Worm (Caenorhabditis elegans) whole organism, late embryonic: Measurements from ENCODE around the gene srlf-10.

Source experiments
- C08G9.2 ChIP-seq: sonication (generic microtip); optimal IDR thresholded peaks from 2 replicates; lab custom pipeline; 2016; ENCODE audit warnings: mild to moderate bottlenecking, missing genetic modification characterization, moderate library complexity, missing compliant biosample characterization
- C38D4.7 ChIP-seq: fragments of 200-800 bp; sonication (Bioruptor generic); optimal IDR thresholded peaks from 2 replicates; lab custom pipeline; 2018; ENCODE audit warnings: mild to moderate bottlenecking, missing genetic modification characterization, moderate library complexity, missing compliant biosample characterization
- F13H6.1 ChIP-seq: sonication (generic microtip); optimal IDR thresholded peaks from 2 replicates; lab custom pipeline; 2016; ENCODE audit warnings: missing genetic modification characterization, missing compliant biosample characterization
- K09A11.1 ChIP-seq: sonication (generic microtip); optimal IDR thresholded peaks from 2 replicates; lab custom pipeline; 2017; ENCODE audit warnings: antibody characterized with exemption, mild to moderate bottlenecking, missing genetic modification characterization, missing compliant biosample characterization; ENCODE audit not compliant: insufficient read depth
- ahr-1 ChIP-seq: sonication (generic microtip); optimal IDR thresholded peaks from 2 replicates; lab custom pipeline; 2016; ENCODE audit warnings: missing genetic modification characterization, missing compliant biosample characterization
- ceh-19 ChIP-seq: fragments of 200-800 bp; sonication (Bioruptor generic); optimal IDR thresholded peaks from 2 replicates; lab custom pipeline; 2018; ENCODE audit warnings: mild to moderate bottlenecking, missing genetic modification characterization, missing compliant biosample characterization
- ceh-2 ChIP-seq: sonication (generic microtip); optimal IDR thresholded peaks from 2 replicates; lab custom pipeline; 2016; ENCODE audit warnings: missing genotype, missing genetic modification characterization, missing compliant biosample characterization
- ceh-22 ChIP-seq: sonication (generic microtip); optimal IDR thresholded peaks from 2 replicates; lab custom pipeline; 2017; ENCODE audit warnings: missing biosample characterization, missing genetic modification characterization
- ceh-30 ChIP-seq: fragments of 150-350 bp; optimal IDR thresholded peaks from 2 replicates; lab custom pipeline; 2014; ENCODE audit warnings: missing biosample characterization, missing genetic modification characterization
- ceh-31 ChIP-seq: sonication (generic microtip); optimal IDR thresholded peaks from 2 replicates; lab custom pipeline; 2016; ENCODE audit warnings: missing genetic modification characterization, missing compliant biosample characterization
- ceh-34 ChIP-seq: sonication (generic microtip); optimal IDR thresholded peaks from 2 replicates; lab custom pipeline; 2016; ENCODE audit warnings: mild to moderate bottlenecking, missing genetic modification characterization, missing compliant biosample characterization
- ceh-48 ChIP-seq: sonication (generic microtip); optimal IDR thresholded peaks from 2 replicates; lab custom pipeline; 2016; ENCODE audit warnings: missing genetic modification characterization, inconsistent platforms, missing compliant biosample characterization
- che-1 ChIP-seq: sonication (generic microtip); optimal IDR thresholded peaks from 2 replicates; lab custom pipeline; 2016; ENCODE audit warnings: mild to moderate bottlenecking, missing genetic modification characterization, missing compliant biosample characterization
- dmd-4 ChIP-seq: sonication (generic microtip); optimal IDR thresholded peaks from 2 replicates; lab custom pipeline; 2016; ENCODE audit warnings: borderline replicate concordance, missing genetic modification characterization, missing compliant biosample characterization
- elt-2 ChIP-seq: sonication (generic microtip); optimal IDR thresholded peaks from 2 replicates; lab custom pipeline; 2016; ENCODE audit warnings: missing genetic modification reagents, missing genetic modification characterization, missing compliant biosample characterization
- elt-4 ChIP-seq: sonication (generic microtip); optimal IDR thresholded peaks from 2 replicates; lab custom pipeline; 2016; ENCODE audit warnings: missing genetic modification characterization, missing compliant biosample characterization
- ets-4 ChIP-seq: sonication (generic microtip); optimal IDR thresholded peaks from 2 replicates; lab custom pipeline; 2016; ENCODE audit warnings: missing genetic modification characterization, missing compliant biosample characterization
- eyg-1 ChIP-seq: sonication (generic microtip); optimal IDR thresholded peaks from 2 replicates; lab custom pipeline; 2016; ENCODE audit warnings: missing genotype, missing genetic modification characterization, missing compliant biosample characterization
- fax-1 ChIP-seq: sonication (generic microtip); optimal IDR thresholded peaks from 2 replicates; lab custom pipeline; 2016; ENCODE audit warnings: missing genotype, missing genetic modification characterization, missing compliant biosample characterization
- fkh-10 ChIP-seq: fragments of 150-350 bp; optimal IDR thresholded peaks from 2 replicates; lab custom pipeline; 2014; ENCODE audit warnings: missing biosample characterization, missing genetic modification reagents, missing genetic modification characterization
- fkh-6 ChIP-seq: sonication (generic microtip); optimal IDR thresholded peaks from 2 replicates; lab custom pipeline; 2016; ENCODE audit warnings: missing genetic modification characterization, missing compliant biosample characterization
- gmeb-2 ChIP-seq: sonication (generic microtip); optimal IDR thresholded peaks from 2 replicates; lab custom pipeline; 2016; ENCODE audit warnings: missing genetic modification characterization, inconsistent platforms, missing compliant biosample characterization
- hlh-13 ChIP-seq: fragments of 200-800 bp; sonication (Bioruptor generic); optimal IDR thresholded peaks from 2 replicates; lab custom pipeline; 2018; ENCODE audit warnings: mild to moderate bottlenecking, missing genetic modification characterization, missing compliant biosample characterization
- hlh-15 ChIP-seq: sonication (generic microtip); optimal IDR thresholded peaks from 2 replicates; lab custom pipeline; 2016; ENCODE audit warnings: missing genetic modification characterization, missing compliant biosample characterization
- hlh-30 ChIP-seq: sonication (generic microtip); optimal IDR thresholded peaks from 2 replicates; lab custom pipeline; 2017; ENCODE audit warnings: antibody characterized with exemption, missing genetic modification characterization, missing compliant biosample characterization; ENCODE audit not compliant: insufficient read depth
- hlh-6 ChIP-seq: sonication (generic microtip); optimal IDR thresholded peaks from 2 replicates; lab custom pipeline; 2016; ENCODE audit warnings: missing genotype, missing genetic modification characterization, missing compliant biosample characterization
- lin-11 ChIP-seq: fragments of 200-800 bp; sonication (Bioruptor generic); optimal IDR thresholded peaks from 2 replicates; lab custom pipeline; 2018; ENCODE audit warnings: mild to moderate bottlenecking, missing genetic modification characterization, missing compliant biosample characterization
- npax-4 ChIP-seq: sonication (generic microtip); optimal IDR thresholded peaks from 2 replicates; lab custom pipeline; 2016; ENCODE audit warnings: missing genetic modification characterization, missing compliant biosample characterization
- pha-4 ChIP-seq: fragments of 150-350 bp; optimal IDR thresholded peaks from 2 replicates; lab custom pipeline; 2018; ENCODE audit warnings: missing biosample characterization, missing genetic modification reagents, missing genetic modification characterization
- pros-1 ChIP-seq: fragments of 150-350 bp; optimal IDR thresholded peaks from 2 replicates; lab custom pipeline; 2014; ENCODE audit warnings: missing biosample characterization, missing genetic modification reagents, missing genetic modification characterization
- rnt-1 ChIP-seq: sonication (generic microtip); optimal IDR thresholded peaks from 2 replicates; lab custom pipeline; 2016; ENCODE audit warnings: missing genetic modification characterization, missing compliant biosample characterization
- sox-4 ChIP-seq: sonication (generic microtip); optimal IDR thresholded peaks from 2 replicates; lab custom pipeline; 2017; ENCODE audit warnings: mild to moderate bottlenecking, missing genetic modification characterization, inconsistent platforms, missing compliant biosample characterization
- syd-9 ChIP-seq: sonication (generic microtip); optimal IDR thresholded peaks from 2 replicates; lab custom pipeline; 2016; ENCODE audit warnings: mild to moderate bottlenecking, missing genetic modification characterization, moderate library complexity, missing compliant biosample characterization
- tbx-2 ChIP-seq: sonication (generic microtip); optimal IDR thresholded peaks from 2 replicates; lab custom pipeline; 2016; ENCODE audit warnings: missing genetic modification characterization, missing compliant biosample characterization
- tbx-7 ChIP-seq: sonication (generic microtip); optimal IDR thresholded peaks from 2 replicates; lab custom pipeline; 2016; ENCODE audit warnings: missing genotype, missing genetic modification characterization, missing compliant biosample characterization
- unc-3 ChIP-seq, 2 experiments: fragments of 200-800 bp in 1 of 2; sonication (Bioruptor generic) in 1 of 2; sonication (generic microtip) in 1 of 2; conservative IDR thresholded peaks in 1 of 2; optimal IDR thresholded peaks in 1 of 2; 2 replicates each; pipeline versions ENCODE4 v1.3.6 to Lab custom; 2016 to 2022; ENCODE audit warnings: missing compliant biosample characterization in 2 of 2, missing genetic modification characterization in 2 of 2, missing genetic modification reagents in 1 of 2
- unc-42 ChIP-seq: sonication (generic microtip); optimal IDR thresholded peaks from 2 replicates; lab custom pipeline; 2016; ENCODE audit warnings: missing genotype, missing genetic modification characterization, missing compliant biosample characterization
- unc-55 ChIP-seq: sonication (generic microtip); optimal IDR thresholded peaks from 2 replicates; lab custom pipeline; 2017; ENCODE audit warnings: missing biosample characterization, missing genetic modification reagents, missing genetic modification characterization
- unc-86 ChIP-seq: sonication (generic microtip); optimal IDR thresholded peaks from 2 replicates; lab custom pipeline; 2016; ENCODE audit warnings: missing genetic modification characterization, missing compliant biosample characterization
- zip-5 ChIP-seq: sonication (generic microtip); optimal IDR thresholded peaks from 2 replicates; lab custom pipeline; 2016; ENCODE audit warnings: missing genetic modification characterization, missing compliant biosample characterization
- ztf-16 ChIP-seq: sonication (generic microtip); optimal IDR thresholded peaks from 2 replicates; lab custom pipeline; 2017; ENCODE audit warnings: missing genetic modification characterization, missing compliant biosample characterization

srlf-10 gene

ce11 chrIII:13418975-13419374, 17.0 kb downstream of the srlf-10 start:
- TF ChIP-seq unc-55 (GFP tag; lab: Kevin White, UChicago): no peak
- TF ChIP-seq tbx-2 (tag; lab: Kevin White, UChicago): no peak
- TF ChIP-seq syd-9: no peak
- TF ChIP-seq lin-11 (tag; lab: Kevin White, UChicago): no peak
- no peak for TF ChIP-seq C38D4.7 (GFP tag; lab: Kevin White, UChicago)
- no peak for TF ChIP-seq fkh-6
- TF ChIP-seq tbx-7 (tag; lab: Kevin White, UChicago): no peak
- TF ChIP-seq unc-3 (GFP tag; conservative IDR thresholded peaks at IDR 0.05; lab: Robert Waterston, UW): no peak
- no peak for TF ChIP-seq unc-3 (tag; optimal IDR thresholded peaks at IDR 0.05; lab: Kevin White, UChicago)
- no peak for TF ChIP-seq eyg-1 (tag; lab: Kevin White, UChicago)
- TF ChIP-seq che-1: no peak
- no peak for TF ChIP-seq zip-5 (tag; lab: Kevin White, UChicago)
- no peak for TF ChIP-seq fkh-10 (GFP tag; lab: Kevin White, UChicago)
- TF ChIP-seq ceh-19 (GFP tag; lab: Kevin White, UChicago): no peak
- no peak for TF ChIP-seq hlh-13 (GFP tag; lab: Kevin White, UChicago)
- no peak for TF ChIP-seq ceh-34 (tag; lab: Kevin White, UChicago)
- no peak for TF ChIP-seq ceh-22 (tag; lab: Kevin White, UChicago)
- no peak for TF ChIP-seq F13H6.1

ce11 chrIII:13423414-13423813, 21.4 kb downstream of the srlf-10 start, which contains the start of gene exo-1:
Gene exo-1 (plus strand): TSS chrIII:13423514.
- TF ChIP-seq elt-2 (tag; lab: Kevin White, UChicago) (peak; percentile 17), rnt-1 (tag; lab: Kevin White, UChicago) (peak; percentile 6), ceh-22 (tag; lab: Kevin White, UChicago) (no peak), pha-4 (tag; lab: Kevin White, UChicago) (no peak), F13H6.1 (no peak), dmd-4 (tag; lab: Kevin White, UChicago) (no peak), tbx-2 (tag; lab: Kevin White, UChicago) (peak; percentile 31), ceh-19 (GFP tag; lab: Kevin White, UChicago) (no peak), ets-4 (peak; percentile 56), C08G9.2 (tag; lab: Kevin White, UChicago) (peak; percentile 26), ceh-31 (tag; lab: Kevin White, UChicago) (peak; percentile 63), fax-1 (tag; lab: Kevin White, UChicago) (peak; percentile 28), elt-4 (no peak)
- TF ChIP-seq, all 69 proteins: peak for 7

- no peak for TF ChIP-seq elt-4
- no peak for TF ChIP-seq hlh-15 (tag; lab: Kevin White, UChicago)
- no peak for TF ChIP-seq zip-5 (tag; lab: Kevin White, UChicago)
- TF ChIP-seq ceh-31 (tag; lab: Kevin White, UChicago): no peak
- TF ChIP-seq npax-4 (tag; lab: Kevin White, UChicago): no peak
- TF ChIP-seq ceh-30: no peak
- TF ChIP-seq pros-1 (tag; lab: Kevin White, UChicago): no peak
- no peak for TF ChIP-seq hlh-30
- no peak for TF ChIP-seq ceh-48 (tag; lab: Kevin White, UChicago)
- TF ChIP-seq ceh-2 (tag; lab: Kevin White, UChicago): no peak
- TF ChIP-seq unc-86 (tag; lab: Kevin White, UChicago): no peak
- no peak for TF ChIP-seq ztf-16 (tag; lab: Kevin White, UChicago)
- no peak for TF ChIP-seq gmeb-2 (tag; lab: Kevin White, UChicago)
Measured at ce11 chrIII:13426036-13426435, 24.0 kb downstream of the srlf-10 start, which contains the start of gene cope-1. Gene cope-1 (plus strand): TSS chrIII:13426264.

- TF ChIP-seq sox-4 (tag; lab: Kevin White, UChicago) (no peak), ahr-1 (no peak), zip-5 (tag; lab: Kevin White, UChicago) (no peak), ceh-31 (tag; lab: Kevin White, UChicago) (no peak), ceh-48 (tag; lab: Kevin White, UChicago) (no peak), unc-42 (tag; lab: Kevin White, UChicago) (no peak), ceh-30 (no peak), K09A11.1 (tag; lab: Kevin White, UChicago) (no peak), hlh-6 (no peak)
Measured at ce11 chrIII:13427817-13428216, 25.8 kb downstream of the srlf-10 start.
